Worm (Caenorhabditis elegans) whole organism, L1 larva: Measurements from ENCODE around the gene C06A8.6.

ENCODE experiments used
- C34B4.2 ChIP-seq: sonication (generic microtip); optimal IDR thresholded peaks from 2 replicates; lab custom pipeline; 2017; ENCODE audit warnings: mild to moderate bottlenecking, missing genetic modification characterization, missing compliant biosample characterization
- aha-1 ChIP-seq: fragments of 150-350 bp; optimal IDR thresholded peaks from 2 replicates; lab custom pipeline; 2014; ENCODE audit warnings: missing biosample characterization, missing genetic modification characterization
- aly-2 ChIP-seq: fragments of 150-350 bp; optimal IDR thresholded peaks from 2 replicates; lab custom pipeline; 2014; ENCODE audit warnings: missing biosample characterization, missing genetic modification characterization
- ceh-63 ChIP-seq: fragments of 200-800 bp; sonication (Bioruptor generic); optimal IDR thresholded peaks from 2 replicates; lab custom pipeline; 2018; ENCODE audit warnings: mild to moderate bottlenecking, missing genetic modification characterization, missing compliant biosample characterization
- ceh-82 ChIP-seq, 3 experiments: fragments of 150-350 bp in 1 of 3; sonication (generic microtip) in 2 of 3; optimal IDR thresholded peaks; 2 replicates each; lab custom pipeline; 2014 to 2017; ENCODE audit warnings: missing biosample characterization in 3 of 3, missing genetic modification characterization in 3 of 3
- efl-1 ChIP-seq, 4 experiments: fragments of 150-350 bp; optimal IDR thresholded peaks in 3 of 4; peaks in 1 of 4; 1 replicate in 1 of 4; 2 replicates in 3 of 4; lab custom pipeline; 2014; ENCODE audit warnings: missing biosample characterization in 2 of 4, missing genetic modification characterization in 2 of 4, missing genetic modification reagents in 2 of 4
- elt-2 ChIP-seq: sonication (generic microtip); optimal IDR thresholded peaks from 2 replicates; lab custom pipeline; 2016; ENCODE audit warnings: missing genetic modification characterization, mild to moderate bottlenecking, inconsistent platforms, missing compliant biosample characterization, missing genetic modification reagents
- elt-3 ChIP-seq, 6 experiments: fragments of 150-350 bp in 1 of 6; sonication (generic microtip); optimal IDR thresholded peaks; 2 replicates each; lab custom pipeline; 2017 to 2018; ENCODE audit warnings: missing biosample characterization in 6 of 6, missing genetic modification characterization in 6 of 6, inconsistent platforms in 1 of 6
- fkh-10 ChIP-seq: sonication (generic microtip); optimal IDR thresholded peaks from 2 replicates; lab custom pipeline; 2017; ENCODE audit warnings: missing biosample characterization, missing genetic modification reagents, missing genetic modification characterization
- fkh-8 ChIP-seq: sonication (generic microtip); optimal IDR thresholded peaks from 2 replicates; lab custom pipeline; 2016; ENCODE audit warnings: mild to moderate bottlenecking, missing genetic modification characterization, missing compliant biosample characterization
- fos-1 ChIP-seq: fragments of 150-350 bp; optimal IDR thresholded peaks from 2 replicates; lab custom pipeline; 2014; ENCODE audit warnings: missing biosample characterization, missing genetic modification characterization
- grh-1 ChIP-seq: fragments of 200-800 bp; sonication (Bioruptor generic); IDR thresholded peaks from 2 replicates; pipeline ENCODE4 v1.3.6; 2022; ENCODE audit warnings: missing genetic modification reagents, missing genetic modification characterization, missing compliant biosample characterization
- hlh-17 ChIP-seq: fragments of 200-800 bp; sonication (Bioruptor generic); optimal IDR thresholded peaks from 2 replicates; lab custom pipeline; 2018; ENCODE audit warnings: missing genetic modification characterization, mild to moderate bottlenecking, missing compliant biosample characterization, moderate library complexity, borderline replicate concordance
- hlh-4 ChIP-seq: sonication (generic microtip); optimal IDR thresholded peaks from 2 replicates; lab custom pipeline; 2016; ENCODE audit warnings: mild to moderate bottlenecking, missing genetic modification characterization, missing compliant biosample characterization
- hpl-2 ChIP-seq: fragments of 150-350 bp; optimal IDR thresholded peaks from 2 replicates; lab custom pipeline; 2014; ENCODE audit warnings: missing biosample characterization, missing genetic modification reagents, missing genetic modification characterization
- jun-1 ChIP-seq: fragments of 150-350 bp; optimal IDR thresholded peaks from 2 replicates; lab custom pipeline; 2014; ENCODE audit warnings: missing biosample characterization, missing genetic modification reagents, missing genetic modification characterization
- lin-13 ChIP-seq: fragments of 150-350 bp; optimal IDR thresholded peaks from 2 replicates; lab custom pipeline; 2014; ENCODE audit warnings: missing biosample characterization, missing genetic modification reagents, missing genetic modification characterization
- lin-14 ChIP-seq: fragments of 200-800 bp; sonication (Bioruptor generic); optimal IDR thresholded peaks from 2 replicates; lab custom pipeline; 2018; ENCODE audit warnings: mild to moderate bottlenecking, missing genetic modification characterization, moderate library complexity, missing compliant biosample characterization
- lin-15B ChIP-seq: fragments of 150-350 bp; sonication (generic microtip); optimal IDR thresholded peaks from 3 replicates; lab custom pipeline; 2014; ENCODE audit warnings: missing biosample characterization, missing genetic modification characterization
- lin-35 ChIP-seq, 2 experiments: fragments of 150-350 bp; optimal IDR thresholded peaks; 2 replicates each; lab custom pipeline; 2014; ENCODE audit warnings: missing biosample characterization in 2 of 2, missing genetic modification characterization in 2 of 2, missing genetic modification reagents in 2 of 2
- lin-39 ChIP-seq: fragments of 150-350 bp; optimal IDR thresholded peaks from 2 replicates; lab custom pipeline; 2014; ENCODE audit warnings: missing biosample characterization, missing genetic modification reagents, missing genetic modification characterization
- lir-3 ChIP-seq: sonication (generic microtip); optimal IDR thresholded peaks from 2 replicates; lab custom pipeline; 2016; ENCODE audit warnings: mild to moderate bottlenecking, missing genetic modification characterization, moderate library complexity, missing compliant biosample characterization; ENCODE audit not compliant: poor library complexity
- lsy-2 ChIP-seq, 2 experiments: fragments of 150-350 bp; optimal IDR thresholded peaks; 2 replicates each; lab custom pipeline; 2014; ENCODE audit warnings: missing biosample characterization in 2 of 2, missing genetic modification characterization in 2 of 2
- mdl-1 ChIP-seq, 2 experiments: fragments of 150-350 bp; optimal IDR thresholded peaks; 2 replicates each; lab custom pipeline; 2014 to 2017; ENCODE audit warnings: missing biosample characterization in 2 of 2, missing genetic modification characterization in 2 of 2, inconsistent platforms in 1 of 2
- mef-2 ChIP-seq: fragments of 150-350 bp; optimal IDR thresholded peaks from 2 replicates; lab custom pipeline; 2014; ENCODE audit warnings: missing biosample characterization, missing genetic modification characterization
- nhr-11 ChIP-seq: fragments of 150-350 bp; optimal IDR thresholded peaks from 2 replicates; lab custom pipeline; 2014; ENCODE audit warnings: missing biosample characterization, missing genetic modification characterization
- nhr-12 ChIP-seq: sonication (generic microtip); optimal IDR thresholded peaks from 2 replicates; lab custom pipeline; 2017; ENCODE audit warnings: missing biosample characterization, missing genetic modification characterization
- nhr-20 ChIP-seq: sonication (generic microtip); optimal IDR thresholded peaks from 2 replicates; lab custom pipeline; 2016; ENCODE audit warnings: mild to moderate bottlenecking, missing genetic modification characterization, missing compliant biosample characterization
- nhr-237 ChIP-seq: fragments of 150-350 bp; optimal IDR thresholded peaks from 2 replicates; lab custom pipeline; 2014; ENCODE audit warnings: missing biosample characterization, missing genetic modification characterization
- nhr-71 ChIP-seq: sonication (generic microtip); optimal IDR thresholded peaks from 2 replicates; lab custom pipeline; 2016; ENCODE audit warnings: mild to moderate bottlenecking, missing genetic modification characterization, moderate library complexity, missing compliant biosample characterization
- nhr-76 ChIP-seq: sonication (generic microtip); optimal IDR thresholded peaks from 2 replicates; lab custom pipeline; 2017; ENCODE audit warnings: missing biosample characterization, missing genetic modification characterization
- nhr-77 ChIP-seq: fragments of 150-350 bp; optimal IDR thresholded peaks from 2 replicates; lab custom pipeline; 2014; ENCODE audit warnings: missing biosample characterization, missing genetic modification characterization
- nhr-84 ChIP-seq: sonication (generic microtip); optimal IDR thresholded peaks from 2 replicates; lab custom pipeline; 2017; ENCODE audit warnings: missing biosample characterization, missing genetic modification characterization
- rnt-1 ChIP-seq: sonication (generic microtip); optimal IDR thresholded peaks from 2 replicates; lab custom pipeline; 2016; ENCODE audit warnings: mild to moderate bottlenecking, missing genetic modification characterization, moderate library complexity, missing compliant biosample characterization
- snu-23 ChIP-seq: sonication (generic microtip); optimal IDR thresholded peaks from 2 replicates; lab custom pipeline; 2016; ENCODE audit warnings: missing genetic modification characterization, missing compliant biosample characterization
- tbx-2 ChIP-seq: sonication (generic microtip); optimal IDR thresholded peaks from 2 replicates; lab custom pipeline; 2016; ENCODE audit warnings: missing genetic modification characterization, missing compliant biosample characterization
- unc-130 ChIP-seq: fragments of 150-350 bp; optimal IDR thresholded peaks from 2 replicates; lab custom pipeline; 2017; ENCODE audit warnings: missing biosample characterization, missing genetic modification characterization, inconsistent platforms
- unc-30 ChIP-seq: sonication (generic microtip); optimal IDR thresholded peaks from 2 replicates; lab custom pipeline; 2017; ENCODE audit warnings: missing biosample characterization, missing genetic modification characterization
- zag-1 ChIP-seq: fragments of 150-350 bp; optimal IDR thresholded peaks from 2 replicates; lab custom pipeline; 2014; ENCODE audit warnings: missing biosample characterization, missing genetic modification characterization
- ztf-11 ChIP-seq, 2 experiments: sonication (generic microtip); optimal IDR thresholded peaks; 2 replicates each; lab custom pipeline; 2016 to 2017; ENCODE audit warnings: missing genetic modification characterization in 2 of 2, missing biosample characterization in 1 of 2, missing compliant biosample characterization in 1 of 2
- ztf-4 ChIP-seq: fragments of 150-350 bp; optimal IDR thresholded peaks from 2 replicates; lab custom pipeline; 2014; ENCODE audit warnings: missing biosample characterization, missing genetic modification characterization

C06A8.6 gene

ce11 chrII:7772411-7772810 is at the start of gene C06A8.6:
Gene C06A8.6 (plus strand): TSS chrII:7772499.
- TF ChIP-seq lin-13 (GFP tag; lab: Kevin White, UChicago) (no peak), lin-39 (tag; lab: Kevin White, UChicago) (no peak)
- TF ChIP-seq, all 84 proteins: peak for 0

ce11 chrII:7722784-7723183 is 49.5 kb upstream of the C06A8.6 start:
- TF ChIP-seq fkh-10 (GFP tag; lab: Kevin White, UChicago) (no peak), hlh-17 (GFP tag; lab: Kevin White, UChicago) (no peak), rnt-1 (tag; lab: Kevin White, UChicago) (peak; percentile 53), nhr-237 (tag; lab: Kevin White, UChicago) (no peak), jun-1 (tag; lab: Kevin White, UChicago) (no peak), unc-130 (tag; lab: Kevin White, UChicago) (peak; percentile 23), nhr-77 (tag; lab: Kevin White, UChicago) (no peak), hlh-4 (no peak), aly-2 (tag; lab: Kevin White, UChicago) (no peak), ceh-63 (GFP tag; lab: Kevin White, UChicago) (no peak), nhr-76 (tag; lab: Kevin White, UChicago) (no peak), lin-15B (tag; lab: Kevin White, UChicago) (no peak), mef-2 (tag; lab: Kevin White, UChicago) (no peak), lin-35 (GFP tag; optimal IDR thresholded peaks at IDR 0.05; lab: Kevin White, UChicago) (no peak), ceh-82 (tag; optimal IDR thresholded peaks at IDR 0.05; lab: Kevin White, UChicago) (no peak), hpl-2 (GFP tag; lab: Kevin White, UChicago) (no peak), elt-2 (no peak), mdl-1 (tag; optimal IDR thresholded peaks at IDR 0.05; lab: Kevin White, UChicago) (no peak), aha-1 (tag; lab: Kevin White, UChicago) (no peak), nhr-12 (tag; lab: Kevin White, UChicago) (no peak), unc-30 (tag; lab: Kevin White, UChicago) (no peak), tbx-2 (no peak), lsy-2 (tag; optimal IDR thresholded peaks at IDR 0.05; lab: Kevin White, UChicago) (peak in 1 of 2 experiments; percentile 28), nhr-20 (no peak), nhr-11 (no peak), lin-39 (tag; lab: Kevin White, UChicago) (no peak), ztf-11 (tag; optimal IDR thresholded peaks at IDR 0.05; lab: Kevin White, UChicago) (no peak), nhr-84 (no peak), snu-23 (GFP tag; lab: Kevin White, UChicago) (peak; percentile 13), ztf-4 (tag; lab: Kevin White, UChicago) (no peak), elt-3 (tag; optimal IDR thresholded peaks at IDR 0.05; lab: Kevin White, UChicago) (no peak), lin-14 (GFP tag; lab: Kevin White, UChicago) (peak; percentile 69), grh-1 (GFP tag; lab: Robert Waterston, UW) (no peak), fkh-8 (tag; lab: Kevin White, UChicago) (no peak), lir-3 (no peak), efl-1 (optimal IDR thresholded peaks at IDR 0.05; lab: Kevin White, UChicago) (no peak), efl-1 (GFP tag; optimal IDR thresholded peaks at IDR 0.05 in 1 of 2; lab: Kevin White, UChicago) (no peak), zag-1 (tag; lab: Kevin White, UChicago) (no peak), fos-1 (tag; lab: Kevin White, UChicago) (no peak), C34B4.2 (tag; lab: Kevin White, UChicago) (no peak), nhr-71 (peak; percentile 46)
